Worm (Caenorhabditis elegans): ENCODE results near the gene acsd-1.

- TF ChIP-seq ama-1 (optimal IDR thresholded peaks at IDR 0.05) (no peak), ama-1 (GFP tag; optimal IDR thresholded peaks at IDR 0.05) (no peak), dpl-1 (GFP tag; optimal IDR thresholded peaks at IDR 0.05) (no peak), pha-4 (tag; optimal IDR thresholded peaks at IDR 0.05) (no peak), sea-2 (GFP tag; IDR thresholded peaks at IDR 0.05) (no peak), T07F8.4 (tag; optimal IDR thresholded peaks at IDR 0.05) (no peak), aptf-2 (GFP tag; conservative IDR thresholded peaks at IDR 0.05) (no peak), hmg-1.2 (GFP tag; IDR thresholded peaks at IDR 0.05) (no peak), akir-1 (GFP tag; optimal IDR thresholded peaks at IDR 0.05) (no peak), snpc-4 (GFP tag; optimal IDR thresholded peaks at IDR 0.05) (no peak), snpc-4 (tag; optimal IDR thresholded peaks at IDR 0.05) (no peak), nhr-90 (tag; optimal IDR thresholded peaks at IDR 0.05) (no peak), mes-4 (tag; optimal IDR thresholded peaks at IDR 0.05) (no peak)
These were observed 65.5 kb downstream of the acsd-1 start, which contains the start of gene nspg-8 for ce11 chrIII:1181756-1182155.
